Fruit fly (Drosophila melanogaster) whole organism, prepupa: Measurements from ENCODE around the gene Z600.

Experiments
- Blimp-1 ChIP-seq: fragments of 200-800 bp; sonication (Bioruptor generic); optimal IDR thresholded peaks from 3 replicates; lab custom pipeline; 2017; ENCODE audit warnings: missing biosample characterization, missing genetic modification characterization, mild to moderate bottlenecking, moderate library complexity, missing genetic modification reagents
- CG10631 ChIP-seq: fragments of 200-800 bp; sonication (Bioruptor generic); optimal IDR thresholded peaks from 2 replicates; lab custom pipeline; 2016; ENCODE audit warnings: missing biosample characterization, missing genetic modification characterization
- CG11294 ChIP-seq: fragments of 200-800 bp; sonication (Bioruptor generic); IDR thresholded peaks from 2 replicates; pipeline ENCODE4 v1.3.6; 2022; ENCODE audit warnings: missing biosample characterization, missing genetic modification characterization
- CG11762 ChIP-seq: fragments of 200-800 bp; sonication (Bioruptor generic); optimal IDR thresholded peaks from 3 replicates; lab custom pipeline; 2016; ENCODE audit warnings: missing biosample characterization, missing genetic modification characterization; ENCODE audit not compliant: insufficient read depth
- CG11902 ChIP-seq: fragments of 200-800 bp; sonication (Bioruptor generic); optimal IDR thresholded peaks from 3 replicates; lab custom pipeline; 2016; ENCODE audit warnings: missing biosample characterization, missing genetic modification characterization
- CG15336 ChIP-seq: fragments of 200-800 bp; sonication (Bioruptor generic); IDR thresholded peaks from 2 replicates; pipeline ENCODE4 v1.3.6; 2022; ENCODE audit warnings: missing biosample characterization, missing genetic modification characterization
- CG16779 ChIP-seq: fragments of 200-800 bp; sonication (Bioruptor generic); optimal IDR thresholded peaks from 3 replicates; lab custom pipeline; 2017; ENCODE audit warnings: missing biosample characterization, mild to moderate bottlenecking, missing genetic modification characterization
- CG3032 ChIP-seq: fragments of 200-800 bp; optimal IDR thresholded peaks from 2 replicates; lab custom pipeline; 2019; ENCODE audit warnings: missing biosample characterization, mild to moderate bottlenecking, missing genetic modification characterization, moderate library complexity
- CG31627 ChIP-seq: fragments of 200-800 bp; sonication (Bioruptor generic); optimal IDR thresholded peaks from 3 replicates; lab custom pipeline; 2016; ENCODE audit warnings: missing biosample characterization, missing genetic modification characterization
- CG32006 ChIP-seq: fragments of 200-800 bp; sonication (Bioruptor generic); optimal IDR thresholded peaks from 3 replicates; lab custom pipeline; 2017; ENCODE audit warnings: missing biosample characterization, mild to moderate bottlenecking, missing genetic modification characterization
- CG34406 ChIP-seq: fragments of 200-800 bp; sonication (Bioruptor generic); optimal IDR thresholded peaks from 3 replicates; lab custom pipeline; 2016; ENCODE audit warnings: missing biosample characterization, missing genetic modification characterization
- CG3919 ChIP-seq: fragments of 200-800 bp; sonication (Bioruptor generic); optimal IDR thresholded peaks from 3 replicates; lab custom pipeline; 2016; ENCODE audit warnings: missing biosample characterization, missing genetic modification characterization
- CG4318 ChIP-seq: fragments of 200-800 bp; sonication (Bioruptor generic); optimal IDR thresholded peaks from 3 replicates; lab custom pipeline; 2017; ENCODE audit warnings: missing biosample characterization, mild to moderate bottlenecking, missing genetic modification characterization
- CG6163 ChIP-seq: fragments of 200-800 bp; sonication (Bioruptor generic); IDR thresholded peaks from 3 replicates; pipeline ENCODE4 v1.3.6; 2022; ENCODE audit warnings: missing biosample characterization, missing genetic modification characterization
- CG6808 ChIP-seq: fragments of 200-800 bp; sonication (Bioruptor generic); optimal IDR thresholded peaks from 3 replicates; lab custom pipeline; 2017; ENCODE audit warnings: missing biosample characterization, missing genetic modification characterization, mild to moderate bottlenecking, moderate library complexity, missing genetic modification reagents
- CG6854 ChIP-seq: fragments of 200-800 bp; sonication (Bioruptor generic); optimal IDR thresholded peaks from 2 replicates; lab custom pipeline; 2017; ENCODE audit warnings: missing biosample characterization, mild to moderate bottlenecking, missing genetic modification characterization
- CG8319 ChIP-seq: fragments of 200-800 bp; sonication (Bioruptor generic); optimal IDR thresholded peaks from 3 replicates; lab custom pipeline; 2016; ENCODE audit warnings: missing biosample characterization, missing genetic modification characterization
- CG8632 ChIP-seq: fragments of 200-800 bp; sonication (Bioruptor generic); optimal IDR thresholded peaks from 3 replicates; lab custom pipeline; 2016; ENCODE audit warnings: missing biosample characterization, missing genetic modification characterization
- CG9139 ChIP-seq: fragments of 200-800 bp; sonication (Bioruptor generic); optimal IDR thresholded peaks from 3 replicates; lab custom pipeline; 2017; ENCODE audit warnings: missing biosample characterization, mild to moderate bottlenecking, missing genetic modification characterization
- Eip75B ChIP-seq: fragments of 200-800 bp; sonication (Bioruptor generic); optimal IDR thresholded peaks from 3 replicates; lab custom pipeline; 2016; ENCODE audit warnings: missing biosample characterization, missing genetic modification characterization
- Eip78C ChIP-seq: fragments of 200-800 bp; sonication (Bioruptor generic); peaks from one replicate; lab custom pipeline; 2016; ENCODE audit warnings: missing biosample characterization, missing genetic modification characterization
- Eip93F ChIP-seq: fragments of 200-800 bp; sonication (Bioruptor generic); optimal IDR thresholded peaks from 2 replicates; lab custom pipeline; 2016; ENCODE audit warnings: missing biosample characterization, mild to moderate bottlenecking, missing genetic modification characterization
- Ets21C ChIP-seq: fragments of 200-800 bp; sonication (Bioruptor generic); optimal IDR thresholded peaks from 3 replicates; lab custom pipeline; 2016; ENCODE audit warnings: missing biosample characterization, missing genetic modification characterization
- Ets96B ChIP-seq: fragments of 200-800 bp; optimal IDR thresholded peaks from 2 replicates; lab custom pipeline; 2019; ENCODE audit warnings: missing biosample characterization, mild to moderate bottlenecking, missing genetic modification characterization, moderate library complexity
- Gug ChIP-seq: fragments of 200-800 bp; sonication (Bioruptor generic); IDR thresholded peaks from 2 replicates; pipeline ENCODE4 v1.3.6; 2022; ENCODE audit warnings: missing biosample characterization, missing genetic modification characterization
- Hr38 ChIP-seq: sonication (Bioruptor generic); optimal IDR thresholded peaks from 2 replicates; lab custom pipeline; 2016; ENCODE audit warnings: missing biosample characterization, missing genetic modification characterization
- Hr39 ChIP-seq: fragments of 200-800 bp; sonication (Bioruptor generic); optimal IDR thresholded peaks from 2 replicates; lab custom pipeline; 2016; ENCODE audit warnings: missing biosample characterization, missing genetic modification characterization
- Hr4 ChIP-seq: fragments of 200-800 bp; sonication (Bioruptor generic); optimal IDR thresholded peaks from 3 replicates; lab custom pipeline; 2016; ENCODE audit warnings: missing biosample characterization, missing genetic modification characterization
- Lpt ChIP-seq: fragments of 200-800 bp; sonication (Bioruptor generic); optimal IDR thresholded peaks from 3 replicates; lab custom pipeline; 2016; ENCODE audit warnings: missing biosample characterization, missing genetic modification characterization
- Met ChIP-seq: fragments of 200-800 bp; sonication (Bioruptor generic); optimal IDR thresholded peaks from 3 replicates; lab custom pipeline; 2016; ENCODE audit warnings: missing biosample characterization, missing genetic modification characterization
- OdsH ChIP-seq: fragments of 200-800 bp; sonication (Bioruptor generic); optimal IDR thresholded peaks from 3 replicates; lab custom pipeline; 2016; ENCODE audit warnings: missing biosample characterization, missing genetic modification characterization
- Smox ChIP-seq: fragments of 200-800 bp; sonication (Bioruptor generic); optimal IDR thresholded peaks from 3 replicates; lab custom pipeline; 2016; ENCODE audit warnings: missing biosample characterization, missing genetic modification characterization
- Sox102F ChIP-seq: fragments of 200-800 bp; sonication (Bioruptor generic); optimal IDR thresholded peaks from 2 replicates; lab custom pipeline; 2016; ENCODE audit warnings: missing biosample characterization, mild to moderate bottlenecking, missing genetic modification characterization
- Sox14 ChIP-seq: fragments of 200-800 bp; sonication (Bioruptor generic); optimal IDR thresholded peaks from 3 replicates; lab custom pipeline; 2016; ENCODE audit warnings: missing biosample characterization, missing genetic modification characterization
- Sox15 ChIP-seq: fragments of 200-800 bp; sonication (Bioruptor generic); optimal IDR thresholded peaks from 3 replicates; lab custom pipeline; 2016; ENCODE audit warnings: missing biosample characterization, missing genetic modification characterization
- achi ChIP-seq: fragments of 200-800 bp; sonication (Bioruptor generic); optimal IDR thresholded peaks from 3 replicates; lab custom pipeline; 2016; ENCODE audit warnings: missing biosample characterization, missing genetic modification characterization
- acj6 ChIP-seq: fragments of 200-800 bp; sonication (Bioruptor generic); optimal IDR thresholded peaks from 3 replicates; lab custom pipeline; 2016; ENCODE audit warnings: missing biosample characterization, missing genetic modification characterization
- cyc ChIP-seq: fragments of 200-800 bp; sonication (Bioruptor generic); optimal IDR thresholded peaks from 3 replicates; lab custom pipeline; 2016; ENCODE audit warnings: missing biosample characterization, missing genetic modification characterization
- dsx ChIP-seq: fragments of 200-800 bp; optimal IDR thresholded peaks from 3 replicates; lab custom pipeline; 2019; ENCODE audit warnings: missing biosample characterization, mild to moderate bottlenecking, missing genetic modification characterization, moderate library complexity; ENCODE audit not compliant: poor library complexity, severe bottlenecking
- esn ChIP-seq: fragments of 200-800 bp; sonication (Bioruptor generic); optimal IDR thresholded peaks from 2 replicates; lab custom pipeline; 2016; ENCODE audit warnings: missing biosample characterization, mild to moderate bottlenecking, missing genetic modification characterization, moderate library complexity
- fd85E ChIP-seq: fragments of 200-800 bp; sonication (Bioruptor generic); optimal IDR thresholded peaks from 3 replicates; lab custom pipeline; 2016; ENCODE audit warnings: missing biosample characterization, missing genetic modification characterization
- fkh ChIP-seq: fragments of 200-800 bp; sonication (Bioruptor generic); optimal IDR thresholded peaks from 3 replicates; lab custom pipeline; 2017; ENCODE audit warnings: missing biosample characterization, mild to moderate bottlenecking, missing genetic modification characterization, moderate library complexity
- lz ChIP-seq: fragments of 200-800 bp; sonication (Bioruptor generic); optimal IDR thresholded peaks from 3 replicates; lab custom pipeline; 2016; ENCODE audit warnings: missing biosample characterization, missing genetic modification characterization
- net ChIP-seq: fragments of 200-800 bp; sonication (Bioruptor generic); optimal IDR thresholded peaks from 3 replicates; lab custom pipeline; 2016; ENCODE audit warnings: missing biosample characterization, missing genetic modification characterization
- pdm3 ChIP-seq: fragments of 200-800 bp; sonication (Bioruptor generic); optimal IDR thresholded peaks from 3 replicates; lab custom pipeline; 2016; ENCODE audit warnings: missing biosample characterization, missing genetic modification characterization
- salr ChIP-seq, 2 experiments: fragments of 200-800 bp; sonication (Bioruptor generic); optimal IDR thresholded peaks; 3 replicates each; lab custom pipeline; 2016 to 2018; ENCODE audit warnings: missing biosample characterization in 2 of 2, missing genetic modification characterization in 2 of 2, mild to moderate bottlenecking in 1 of 2
- spab ChIP-seq: fragments of 200-800 bp; sonication (Bioruptor generic); optimal IDR thresholded peaks from 2 replicates; lab custom pipeline; 2017; ENCODE audit warnings: missing biosample characterization, mild to moderate bottlenecking, missing genetic modification characterization, missing genetic modification reagents
- svp ChIP-seq: fragments of 200-800 bp; sonication (Bioruptor generic); peaks from one replicate; lab custom pipeline; 2016; ENCODE audit warnings: missing biosample characterization, missing genetic modification characterization
- topi ChIP-seq: fragments of 200-800 bp; sonication (Bioruptor generic); optimal IDR thresholded peaks from 3 replicates; lab custom pipeline; 2016; ENCODE audit warnings: missing biosample characterization, missing genetic modification characterization
- vri ChIP-seq: fragments of 200-800 bp; sonication (Bioruptor generic); optimal IDR thresholded peaks from 3 replicates; lab custom pipeline; 2016; ENCODE audit warnings: missing biosample characterization, mild to moderate bottlenecking, missing genetic modification characterization

Z600 gene

DNA sequence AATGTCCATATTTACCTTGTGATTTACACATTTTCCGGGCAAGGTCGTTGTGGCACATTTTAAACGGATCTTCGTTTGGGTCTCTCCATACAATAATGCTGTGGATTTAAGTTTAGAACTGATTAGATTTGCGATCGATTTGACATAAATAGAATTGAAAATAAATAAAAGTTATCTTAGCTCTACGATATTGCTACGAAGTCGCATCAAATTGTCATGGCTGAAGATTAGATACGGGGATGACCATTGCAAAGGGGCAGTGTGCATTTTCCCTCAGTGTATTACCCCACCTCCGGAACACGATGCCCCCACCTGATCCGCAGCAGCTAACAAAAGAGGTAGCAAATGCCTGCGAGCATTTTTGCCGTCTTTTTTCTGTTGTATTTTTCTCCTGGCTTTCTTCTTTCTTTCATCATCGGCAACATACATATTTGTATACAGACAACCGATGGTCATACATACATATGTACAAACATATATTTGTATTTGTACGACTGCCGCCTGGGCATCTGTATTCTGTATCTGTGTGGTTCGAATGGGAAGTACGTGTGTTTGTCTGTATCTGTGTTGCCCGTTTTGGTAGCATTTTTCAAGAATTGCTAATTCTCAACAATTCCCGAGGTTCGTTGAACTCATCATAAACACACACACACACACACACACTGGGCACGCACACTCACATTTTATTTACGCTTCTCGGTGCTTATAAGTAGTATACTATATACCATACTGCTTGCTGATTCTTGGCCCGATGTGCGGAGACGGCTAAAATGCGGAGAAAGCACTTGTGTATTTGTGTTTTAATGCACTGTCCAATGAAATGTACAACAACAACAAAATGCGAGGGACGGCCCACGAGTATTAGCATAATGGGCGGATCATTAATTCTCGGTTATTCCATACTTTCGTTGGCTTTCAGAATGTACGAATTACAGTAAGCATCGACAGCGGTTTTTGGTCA, 35.9 kb downstream of the Z600 start:
- TF ChIP-seq CG8319 (GFP tag; lab: Kevin White, UChicago) (no peak), CG3919 (GFP tag; lab: Kevin White, UChicago) (peak; percentile 6), CG15336 (no peak), OdsH (GFP tag; lab: Kevin White, UChicago) (peak; percentile 33), CG6808 (GFP tag; lab: Kevin White, UChicago) (no peak), acj6 (GFP tag; lab: Kevin White, UChicago) (peak; percentile 37), CG11902 (no peak), Eip75B (GFP tag; lab: Kevin White, UChicago) (peak; percentile 12), Smox (peak; percentile 46), achi (GFP tag; lab: Kevin White, UChicago) (no peak), vri (GFP tag; lab: Kevin White, UChicago) (peak; percentile 32), Hr38 (GFP tag; lab: Kevin White, UChicago) (no peak), spab (no peak), cyc (GFP tag; lab: Kevin White, UChicago) (peak; percentile 59), Hr39 (peak; percentile 68), CG34406 (GFP tag; lab: Kevin White, UChicago) (peak; percentile 19), Sox15 (GFP tag; lab: Kevin White, UChicago) (no peak), CG3032 (no peak), Hr4 (GFP tag; lab: Kevin White, UChicago) (peak; percentile 61), CG11762 (no peak), CG8632 (GFP tag; lab: Kevin White, UChicago) (no peak), esn (GFP tag; lab: Kevin White, UChicago) (peak; percentile 59), Gug (GFP tag; lab: Robert Waterston, UW) (no peak), Eip78C (GFP tag; lab: Kevin White, UChicago) (peak; percentile 59), salr (GFP tag; optimal IDR thresholded peaks at IDR 0.05; lab: Kevin White, UChicago) (peak in 1 of 2 experiments; percentile 43), CG10631 (peak; percentile 44), Met (GFP tag; lab: Kevin White, UChicago) (peak; percentile 65), CG31627 (GFP tag; lab: Kevin White, UChicago) (peak; percentile 47), pdm3 (GFP tag; lab: Kevin White, UChicago) (peak; percentile 7), CG9139 (no peak), CG11294 (GFP tag; lab: Robert Waterston, UW) (no peak), CG32006 (GFP tag; lab: Kevin White, UChicago) (peak; percentile 74), fd85E (GFP tag; lab: Kevin White, UChicago) (no peak), CG4318 (GFP tag; lab: Kevin White, UChicago) (peak; percentile 50), CG6854 (peak; percentile 39), Eip93F (no peak), Lpt (GFP tag; lab: Kevin White, UChicago) (no peak), Sox14 (GFP tag; lab: Kevin White, UChicago) (peak; percentile 35), net (GFP tag; lab: Kevin White, UChicago) (no peak), Ets96B (tag; lab: Kevin White, UChicago) (no peak), topi (GFP tag; lab: Kevin White, UChicago) (peak; percentile 57), CG16779 (tag; lab: Kevin White, UChicago) (no peak), Sox102F (GFP tag; lab: Kevin White, UChicago) (peak; percentile 39), svp (GFP tag; lab: Kevin White, UChicago) (peak; percentile 78), CG6163 (GFP tag; lab: Robert Waterston, UW) (no peak), Ets21C (GFP tag; lab: Kevin White, UChicago) (peak; percentile 23), fkh (peak; percentile 33), Blimp-1 (GFP tag; lab: Kevin White, UChicago) (peak; percentile 36), dsx (GFP tag; lab: Kevin White, UChicago) (no peak), lz (GFP tag; lab: Kevin White, UChicago) (peak; percentile 53)
